Fruit fly (Drosophila melanogaster) whole organism, embryonic: Measurements from ENCODE around the gene LManV.

Source experiments
- Blimp-1 ChIP-seq: fragments of 200-800 bp; sonication (Bioruptor generic); optimal IDR thresholded peaks from 3 replicates; lab custom pipeline; 2018; ENCODE audit warnings: missing biosample characterization, missing genetic modification characterization, mild to moderate bottlenecking, moderate library complexity, missing genetic modification reagents
- CG11093 ChIP-seq: fragments of 200-800 bp; sonication (Bioruptor generic); IDR thresholded peaks from 3 replicates; pipeline ENCODE4 v1.3.6; 2022; ENCODE audit warnings: missing biosample characterization, missing genetic modification characterization
- CG12104 ChIP-seq: fragments of 200-800 bp; sonication (Bioruptor generic); optimal IDR thresholded peaks from 3 replicates; lab custom pipeline; 2016; ENCODE audit warnings: missing biosample characterization, missing genetic modification characterization
- CG12391 ChIP-seq: fragments of 200-800 bp; sonication (Bioruptor generic); optimal IDR thresholded peaks from 3 replicates; lab custom pipeline; 2018; ENCODE audit warnings: missing biosample characterization, mild to moderate bottlenecking, missing genetic modification characterization, moderate library complexity
- CG13775 ChIP-seq: fragments of 200-800 bp; sonication (Bioruptor generic); optimal IDR thresholded peaks from 3 replicates; lab custom pipeline; 2017; ENCODE audit warnings: missing biosample characterization, mild to moderate bottlenecking, missing genetic modification characterization
- CG14014 ChIP-seq: fragments of 200-800 bp; sonication (Bioruptor generic); IDR thresholded peaks from 2 replicates; pipeline ENCODE4 v1.3.6; 2022; ENCODE audit warnings: missing biosample characterization, missing genetic modification characterization
- CG14441 ChIP-seq: fragments of 200-800 bp; sonication (Bioruptor generic); IDR thresholded peaks from 2 replicates; pipeline ENCODE4 v1.3.6; 2022; ENCODE audit warnings: missing biosample characterization, missing genetic modification characterization
- CG14710 ChIP-seq: fragments of 200-800 bp; sonication (Bioruptor generic); optimal IDR thresholded peaks from 3 replicates; lab custom pipeline; 2019; ENCODE audit warnings: missing biosample characterization, mild to moderate bottlenecking, missing genetic modification characterization, moderate library complexity
- CG15601 ChIP-seq: fragments of 200-800 bp; sonication (Bioruptor generic); optimal IDR thresholded peaks from 3 replicates; lab custom pipeline; 2019; ENCODE audit warnings: missing biosample characterization, mild to moderate bottlenecking, missing genetic modification characterization, moderate library complexity
- CG17361 ChIP-seq: fragments of 200-800 bp; sonication (Bioruptor generic); IDR thresholded peaks from 3 replicates; pipeline ENCODE4 v1.3.6; 2022; ENCODE audit warnings: missing biosample characterization, missing genetic modification characterization
- CG17829 ChIP-seq: fragments of 200-800 bp; optimal IDR thresholded peaks from 2 replicates; lab custom pipeline; 2019; ENCODE audit warnings: missing biosample characterization, mild to moderate bottlenecking, missing genetic modification characterization, moderate library complexity
- CG2202 ChIP-seq: fragments of 200-800 bp; sonication (Bioruptor generic); optimal IDR thresholded peaks from 2 replicates; lab custom pipeline; 2018; ENCODE audit warnings: missing biosample characterization, mild to moderate bottlenecking, missing genetic modification characterization
- CG2712 ChIP-seq: fragments of 200-800 bp; optimal IDR thresholded peaks from 3 replicates; lab custom pipeline; 2019; ENCODE audit warnings: missing biosample characterization, mild to moderate bottlenecking, missing genetic modification characterization, moderate library complexity
- CG30403 ChIP-seq: fragments of 200-800 bp; sonication (Bioruptor generic); optimal IDR thresholded peaks from 3 replicates; lab custom pipeline; 2016; ENCODE audit warnings: missing biosample characterization, missing genetic modification characterization
- CG31441 ChIP-seq: fragments of 200-800 bp; sonication (Bioruptor generic); IDR thresholded peaks from 2 replicates; pipeline ENCODE4 v1.3.6; 2022; ENCODE audit warnings: missing biosample characterization, missing genetic modification characterization
- CG3726 ChIP-seq: fragments of 200-800 bp; sonication (Bioruptor generic); IDR thresholded peaks from 3 replicates; pipeline ENCODE4, ENCODE4 v1.3.6; 2022; ENCODE audit warnings: missing biosample characterization, missing genetic modification characterization
- CG4328 ChIP-seq: fragments of 200-800 bp; sonication (Bioruptor generic); optimal IDR thresholded peaks from 3 replicates; lab custom pipeline; 2017; ENCODE audit warnings: missing biosample characterization, missing genetic modification reagents, missing genetic modification characterization
- CG4424 ChIP-seq: fragments of 200-800 bp; sonication (Bioruptor generic); optimal IDR thresholded peaks from 3 replicates; lab custom pipeline; 2016; ENCODE audit warnings: missing biosample characterization, missing genetic modification characterization
- CG7357 ChIP-seq: fragments of 200-800 bp; sonication (Bioruptor generic); IDR thresholded peaks from 3 replicates; pipeline ENCODE4 v1.3.6; 2022; ENCODE audit warnings: missing biosample characterization, missing genetic modification characterization
- CG8765 ChIP-seq: fragments of 200-800 bp; sonication (Bioruptor generic); IDR thresholded peaks from 2 replicates; pipeline ENCODE4 v1.3.6; 2022; ENCODE audit warnings: missing biosample characterization, missing genetic modification characterization
- CkIIα-i1 ChIP-seq: fragments of 200-800 bp; sonication (Bioruptor generic); IDR thresholded peaks from 2 replicates; pipeline ENCODE4 v1.3.6; 2022; ENCODE audit warnings: missing biosample characterization, missing genetic modification characterization
- D ChIP-seq, 2 experiments: fragments of 200-800 bp in 1 of 2; fragments of >200 bp in 1 of 2; sonication (Bioruptor generic) in 1 of 2; optimal IDR thresholded peaks; 2 replicates in 1 of 2; 3 replicates in 1 of 2; lab custom pipeline; 2017; ENCODE audit warnings: mild to moderate bottlenecking in 1 of 2, missing biosample characterization in 1 of 2, missing genetic modification characterization in 1 of 2, missing genetic modification reagents in 1 of 2
- Spps ChIP-seq: fragments of 200-800 bp; sonication (Bioruptor generic); optimal IDR thresholded peaks from 2 replicates; lab custom pipeline; 2018; ENCODE audit warnings: missing biosample characterization, mild to moderate bottlenecking, missing genetic modification characterization
- Xrp1 ChIP-seq: fragments of 200-800 bp; sonication (Bioruptor generic); IDR thresholded peaks from 2 replicates; pipeline ENCODE4 v1.3.6; 2022; ENCODE audit warnings: missing biosample characterization, missing genetic modification characterization
- ash1 ChIP-seq: fragments of 200-800 bp; sonication (Bioruptor generic); optimal IDR thresholded peaks from 2 replicates; lab custom pipeline; 2018; ENCODE audit warnings: missing biosample characterization, mild to moderate bottlenecking, missing genetic modification characterization
- bab2 ChIP-seq: fragments of 200-800 bp; sonication (Bioruptor generic); optimal IDR thresholded peaks from 2 replicates; lab custom pipeline; 2016; ENCODE audit warnings: missing biosample characterization, missing genetic modification characterization
- bigmax ChIP-seq: fragments of 200-800 bp; sonication (Bioruptor generic); optimal IDR thresholded peaks from 2 replicates; lab custom pipeline; 2018; ENCODE audit warnings: missing biosample characterization, mild to moderate bottlenecking, missing genetic modification characterization
- dmrt11E ChIP-seq: fragments of 200-800 bp; sonication (Bioruptor generic); optimal IDR thresholded peaks from 3 replicates; lab custom pipeline; 2018; ENCODE audit warnings: missing biosample characterization, mild to moderate bottlenecking, missing genetic modification characterization, moderate library complexity
- dmrt99B ChIP-seq: fragments of 200-800 bp; sonication (Bioruptor generic); optimal IDR thresholded peaks from 2 replicates; lab custom pipeline; 2018; ENCODE audit warnings: missing biosample characterization, mild to moderate bottlenecking, missing genetic modification characterization, moderate library complexity
- ewg ChIP-seq: fragments of 200-800 bp; sonication (Bioruptor generic); optimal IDR thresholded peaks from 3 replicates; lab custom pipeline; 2017; ENCODE audit warnings: mild to moderate bottlenecking, missing biosample characterization, missing genetic modification reagents, missing genetic modification characterization
- fd102C ChIP-seq: fragments of 200-800 bp; sonication (Bioruptor generic); optimal IDR thresholded peaks from 2 replicates; lab custom pipeline; 2018; ENCODE audit warnings: missing biosample characterization, mild to moderate bottlenecking, missing genetic modification characterization, moderate library complexity
- fd3F ChIP-seq: fragments of 200-800 bp; sonication (Bioruptor generic); optimal IDR thresholded peaks from 2 replicates; lab custom pipeline; 2018; ENCODE audit warnings: missing biosample characterization, mild to moderate bottlenecking, missing genetic modification characterization, moderate library complexity
- gcm ChIP-seq: fragments of 200-800 bp; sonication (Bioruptor generic); optimal IDR thresholded peaks from 2 replicates; lab custom pipeline; 2019; ENCODE audit warnings: missing biosample characterization, mild to moderate bottlenecking, missing genetic modification characterization, moderate library complexity
- gem ChIP-seq: fragments of 200-800 bp; sonication (Bioruptor generic); optimal IDR thresholded peaks from 2 replicates; lab custom pipeline; 2019; ENCODE audit warnings: missing biosample characterization, mild to moderate bottlenecking, missing genetic modification characterization, moderate library complexity
- gsb ChIP-seq: fragments of 200-800 bp; sonication (Bioruptor generic); IDR thresholded peaks from 2 replicates; pipeline ENCODE4 v1.3.6; 2022; ENCODE audit warnings: missing biosample characterization, missing genetic modification characterization
- her ChIP-seq: fragments of 200-800 bp; sonication (Bioruptor generic); optimal IDR thresholded peaks from 2 replicates; lab custom pipeline; 2016; ENCODE audit warnings: missing biosample characterization, missing genetic modification characterization
- lab ChIP-seq: fragments of 200-800 bp; sonication (Bioruptor generic); optimal IDR thresholded peaks from 3 replicates; lab custom pipeline; 2017; ENCODE audit warnings: missing biosample characterization, missing genetic modification characterization, mild to moderate bottlenecking, moderate library complexity, missing genetic modification reagents
- nerfin-1 ChIP-seq: fragments of 200-800 bp; sonication (Bioruptor generic); optimal IDR thresholded peaks from 3 replicates; lab custom pipeline; 2019; ENCODE audit warnings: missing biosample characterization, mild to moderate bottlenecking, missing genetic modification characterization, moderate library complexity
- phol ChIP-seq: fragments of 200-800 bp; sonication (Bioruptor generic); optimal IDR thresholded peaks from 3 replicates; lab custom pipeline; 2018; ENCODE audit warnings: missing biosample characterization, mild to moderate bottlenecking, missing genetic modification characterization, moderate library complexity
- ranshi ChIP-seq: fragments of 200-800 bp; sonication (Bioruptor generic); IDR thresholded peaks from 2 replicates; pipeline ENCODE4 v1.3.6; 2022; ENCODE audit warnings: missing biosample characterization, missing genetic modification characterization
- seq ChIP-seq: fragments of 200-800 bp; sonication (Bioruptor generic); IDR thresholded peaks from 2 replicates; pipeline ENCODE4 v1.3.6; 2022; ENCODE audit warnings: missing biosample characterization, missing genetic modification characterization
- sqz ChIP-seq: fragments of 200-800 bp; sonication (Bioruptor generic); optimal IDR thresholded peaks from 3 replicates; lab custom pipeline; 2018; ENCODE audit warnings: missing biosample characterization, mild to moderate bottlenecking, missing genetic modification characterization
- sr ChIP-seq: fragments of 200-800 bp; sonication (Bioruptor generic); IDR thresholded peaks from 3 replicates; pipeline ENCODE4 v1.3.6; 2022; ENCODE audit warnings: missing biosample characterization, missing genetic modification characterization
- stwl ChIP-seq: fragments of 200-800 bp; sonication (Bioruptor generic); optimal IDR thresholded peaks from 3 replicates; lab custom pipeline; 2018; ENCODE audit warnings: missing biosample characterization, mild to moderate bottlenecking, missing genetic modification characterization, moderate library complexity
- tap ChIP-seq: fragments of 200-800 bp; optimal IDR thresholded peaks from 3 replicates; lab custom pipeline; 2019; ENCODE audit warnings: missing biosample characterization, mild to moderate bottlenecking, missing genetic modification characterization, moderate library complexity
- unc-4 ChIP-seq: fragments of 200-800 bp; sonication (Bioruptor generic); IDR thresholded peaks from 2 replicates; pipeline ENCODE4 v1.3.6; 2022; ENCODE audit warnings: missing biosample characterization, missing genetic modification characterization; ENCODE audit not compliant: partially characterized antibody
- zf30C ChIP-seq: fragments of 200-800 bp; sonication (Bioruptor generic); optimal IDR thresholded peaks from 3 replicates; lab custom pipeline; 2018; ENCODE audit warnings: missing biosample characterization, mild to moderate bottlenecking, missing genetic modification characterization
- zfh2 ChIP-seq: fragments of 200-800 bp; sonication (Bioruptor generic); optimal IDR thresholded peaks from 2 replicates; lab custom pipeline; 2016; ENCODE audit warnings: missing biosample characterization, missing genetic modification characterization

LManV gene

DNA sequence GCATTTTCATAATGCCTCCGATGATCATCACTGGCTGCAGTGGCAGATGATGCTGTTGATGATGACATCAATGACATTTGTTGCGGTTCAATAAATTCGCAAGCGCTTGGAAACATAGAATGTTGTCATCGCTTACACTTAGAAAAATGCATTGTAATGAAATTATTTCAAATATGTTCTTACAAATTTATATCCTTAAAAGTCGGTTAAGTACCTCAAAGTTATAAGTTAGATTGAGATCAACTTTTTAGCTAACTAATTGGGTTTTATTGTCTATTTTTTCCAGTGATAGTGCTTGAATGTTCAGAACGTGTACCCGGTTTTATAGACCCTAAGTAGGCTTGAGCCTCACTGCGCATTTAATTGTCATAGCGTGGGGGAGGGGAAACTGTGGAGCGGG, 13.2 kb downstream of the LManV start (continued):
- TF ChIP-seq D (optimal IDR thresholded peaks at IDR 0.05; lab: Kevin White, UChicago) (no peak), D (GFP tag; optimal IDR thresholded peaks at IDR 0.05; lab: Kevin White, UChicago) (peak; percentile 10), dmrt11E (peak; percentile 15), CG31441 (GFP tag; lab: Robert Waterston, UW) (peak; percentile 32; the same call in 1 of the 2 replicates), Xrp1 (GFP tag; lab: Robert Waterston, UW) (peak; percentile 60; the same call in 1 of the 2 replicates), zfh2 (no peak), gcm (GFP tag; lab: Kevin White, UChicago) (no peak), CG12104 (no peak), CG4424 (peak; percentile 22), Spps (tag; lab: Kevin White, UChicago) (peak; percentile 8), CG2712 (tag; lab: Kevin White, UChicago) (peak; percentile 59), CG14710 (tag; lab: Kevin White, UChicago) (peak; percentile 37), zf30C (GFP tag; lab: Kevin White, UChicago) (no peak), CG13775 (GFP tag; lab: Kevin White, UChicago) (no peak), phol (tag; lab: Kevin White, UChicago) (peak; percentile 19), tap (tag; lab: Kevin White, UChicago) (no peak), Blimp-1 (GFP tag; lab: Kevin White, UChicago) (peak; percentile 29), lab (GFP tag; lab: Kevin White, UChicago) (peak; percentile 28), CG17829 (tag; lab: Kevin White, UChicago) (peak; percentile 18), ash1 (GFP tag; lab: Kevin White, UChicago) (no peak), dmrt99B (tag; lab: Kevin White, UChicago) (peak; percentile 20), CG30403 (GFP tag; lab: Kevin White, UChicago) (no peak)

DNA sequence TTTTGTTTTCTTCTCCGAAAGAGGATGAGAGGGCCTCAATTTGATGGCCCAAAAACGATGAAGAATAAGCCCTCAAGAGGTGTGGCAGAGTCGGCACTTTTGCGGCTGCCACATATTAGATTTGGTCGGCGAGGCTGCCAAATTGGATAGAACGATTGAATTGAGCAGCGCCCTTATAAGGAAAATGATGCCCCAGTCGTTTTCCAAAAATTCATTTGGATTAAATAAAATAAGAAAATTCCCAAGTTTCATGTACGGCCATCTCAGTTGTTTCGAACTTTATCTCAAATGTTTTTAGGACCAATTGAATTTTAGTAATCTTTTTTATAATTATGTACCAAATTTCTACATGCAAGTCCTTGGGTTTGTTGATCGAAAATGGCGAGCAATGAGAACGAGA, 24.0 kb downstream of the LManV start, which contains the start of the genes CG45307 and CG12438:
CG45307 (minus strand) TSS at position 101 of the 400 bp plus-strand sequence.
CG12438 (plus strand) TSS at position 264 of the 400 bp plus-strand sequence.
- no peak for TF ChIP-seq tap (tag; lab: Kevin White, UChicago)
- TF ChIP-seq CG7357 = no peak
- TF ChIP-seq CG8765 (GFP tag; lab: Robert Waterston, UW) = no peak
- TF ChIP-seq CG12391 (tag; lab: Kevin White, UChicago) = no peak
- no peak for TF ChIP-seq CG3726
- TF ChIP-seq stwl (tag; lab: Kevin White, UChicago) = no peak

DNA sequence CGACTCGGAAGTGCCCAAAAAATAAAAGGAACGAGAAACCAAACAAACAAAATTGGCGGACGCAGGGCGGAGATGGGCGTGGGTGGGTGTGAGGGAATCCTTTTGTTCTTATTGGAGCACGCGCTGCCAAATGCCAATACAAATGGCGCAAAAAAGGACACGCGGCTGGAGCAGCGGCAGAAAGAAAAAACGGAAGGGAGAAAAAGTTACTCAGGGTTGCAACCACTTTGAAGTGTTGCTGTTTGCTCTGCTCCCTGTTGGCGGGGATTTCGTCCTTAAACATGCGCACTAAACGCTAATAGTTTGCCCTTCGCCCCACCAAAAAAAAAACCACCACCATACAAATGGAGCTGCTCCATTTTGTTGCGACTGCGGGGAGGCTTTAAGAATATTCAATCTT, 28.6 kb downstream of the LManV start:
- TF ChIP-seq CG8765 (GFP tag; lab: Robert Waterston, UW) (no peak), fd3F (GFP tag; lab: Kevin White, UChicago) (no peak), her (GFP tag; lab: Kevin White, UChicago) (no peak), sr (no peak), CG15601 (tag; lab: Kevin White, UChicago) (no peak), sqz (GFP tag; lab: Kevin White, UChicago) (peak; percentile 33), ranshi (GFP tag; lab: Robert Waterston, UW) (no peak), fd102C (no peak), CG17361 (no peak), unc-4 (GFP tag; lab: Robert Waterston, UW) (no peak), CG4328 (no peak), CG14014 (GFP tag; lab: Robert Waterston, UW) (no peak), CkIIα-i1 (GFP tag; lab: Robert Waterston, UW) (no peak), seq (peak; percentile 46; the same call in 1 of the 2 replicates), gem (tag; lab: Kevin White, UChicago) (no peak), gsb (GFP tag; lab: Robert Waterston, UW) (no peak), CG14441 (GFP tag; lab: Robert Waterston, UW) (no peak), nerfin-1 (peak; percentile 57), CG11093 (GFP tag; lab: Robert Waterston, UW) (no peak), bigmax (GFP tag; lab: Kevin White, UChicago) (no peak), ewg (GFP tag; lab: Kevin White, UChicago) (peak; percentile 55), bab2 (GFP tag; lab: Kevin White, UChicago) (no peak), CG2202 (tag; lab: Kevin White, UChicago) (no peak)
